Worm (Caenorhabditis elegans): ENCODE data around the gene C40A11.6.

- no peak for TF ChIP-seq lin-13 (tag; optimal IDR thresholded peaks at IDR 0.05)
- TF ChIP-seq pha-4 (tag; optimal IDR thresholded peaks at IDR 0.05) = no peak
- no peak for TF ChIP-seq lsy-2 (tag; optimal IDR thresholded peaks at IDR 0.05)
- TF ChIP-seq unc-39 (tag; optimal IDR thresholded peaks at IDR 0.05) = no peak
- TF ChIP-seq ztf-11 (tag; optimal IDR thresholded peaks at IDR 0.05) = no peak
- TF ChIP-seq mab-5 (tag; optimal IDR thresholded peaks at IDR 0.05) = no peak
- no peak for TF ChIP-seq nhr-28 (tag; optimal IDR thresholded peaks at IDR 0.05)
These were observed 50.4 kb downstream of the C40A11.6 start, which contains the start of gene T16A1.2 for ce11 chrII:2094924-2095650.
